Worm (Caenorhabditis elegans) whole organism, L4 larva: ENCODE measurements around the gene F35B3.3.

Source experiments
- D1046.2 ChIP-seq: fragments of 200-800 bp; sonication (Bioruptor generic); IDR thresholded peaks from 2 replicates; pipeline ENCODE4 v1.3.6; 2022; ENCODE audit warnings: missing genetic modification characterization, missing compliant biosample characterization
- F37D6.2 ChIP-seq: sonication (generic microtip); optimal IDR thresholded peaks from 2 replicates; lab custom pipeline; 2016; ENCODE audit warnings: mild to moderate bottlenecking, missing genetic modification characterization, missing compliant biosample characterization
- F44E2.7 ChIP-seq: fragments of 200-800 bp; sonication (Bioruptor generic); IDR thresholded peaks from 2 replicates; pipeline ENCODE4 v2.1.2; 2022; ENCODE audit warnings: missing genetic modification characterization, missing compliant biosample characterization
- Y75B8A.6 ChIP-seq: fragments of 200-800 bp; sonication (Bioruptor generic); IDR thresholded peaks from 2 replicates; pipeline ENCODE4 v1.3.6; 2022; ENCODE audit warnings: missing genetic modification reagents, missing genetic modification characterization, missing compliant biosample characterization
- ZK337.2 ChIP-seq: fragments of 200-800 bp; sonication (Bioruptor generic); IDR thresholded peaks from 2 replicates; pipeline ENCODE4 v1.3.6; 2022; ENCODE audit warnings: missing genetic modification reagents, missing genetic modification characterization, missing compliant biosample characterization
- ZK546.5 ChIP-seq, 2 experiments: sonication (generic microtip); optimal IDR thresholded peaks; 2 replicates each; lab custom pipeline; 2017; ENCODE audit warnings: missing biosample characterization in 2 of 2, missing genetic modification characterization in 2 of 2
- aha-1 ChIP-seq: fragments of 150-350 bp; peaks from one replicate; lab custom pipeline; 2014; ENCODE audit warnings: missing biosample characterization, missing genetic modification characterization
- ceh-20 ChIP-seq: fragments of 200-800 bp; sonication (Bioruptor generic); IDR thresholded peaks from 2 replicates; pipeline ENCODE4 v1.3.6; 2022; ENCODE audit warnings: missing genetic modification reagents, missing genetic modification characterization, missing compliant biosample characterization
- ceh-32 ChIP-seq: sonication (generic microtip); optimal IDR thresholded peaks from 2 replicates; lab custom pipeline; 2016; ENCODE audit warnings: mild to moderate bottlenecking, missing genetic modification characterization, missing compliant biosample characterization; ENCODE audit not compliant: poor library complexity
- ceh-44 ChIP-seq: fragments of 200-800 bp; sonication (Bioruptor generic); IDR thresholded peaks from 2 replicates; pipeline ENCODE4 v1.3.6; 2022; ENCODE audit warnings: missing genetic modification reagents, missing genetic modification characterization, missing compliant biosample characterization
- daf-16 ChIP-seq, 3 experiments: sonication (generic microtip); optimal IDR thresholded peaks; 2 replicates each; lab custom pipeline; 2016 to 2017; ENCODE audit warnings: missing genetic modification characterization in 3 of 3, missing genetic modification reagents in 3 of 3, mild to moderate bottlenecking in 2 of 3, missing compliant biosample characterization in 2 of 3, missing biosample characterization in 1 of 3, moderate library complexity in 1 of 3
- dmd-9 ChIP-seq: fragments of 200-800 bp; sonication (Bioruptor generic); IDR thresholded peaks from 2 replicates; pipeline ENCODE4 v1.3.6; 2022; ENCODE audit warnings: missing genetic modification reagents, missing genetic modification characterization, missing compliant biosample characterization
- dpl-1 ChIP-seq: fragments of 150-350 bp; optimal IDR thresholded peaks from 2 replicates; lab custom pipeline; 2014; ENCODE audit warnings: missing biosample characterization, missing genetic modification reagents, missing genetic modification characterization
- egl-27 ChIP-seq: sonication (generic microtip); optimal IDR thresholded peaks from 3 replicates; lab custom pipeline; 2017; ENCODE audit warnings: missing biosample characterization, missing genetic modification reagents, missing genetic modification characterization
- fos-1 ChIP-seq: fragments of 150-350 bp; optimal IDR thresholded peaks from 2 replicates; lab custom pipeline; 2014; ENCODE audit warnings: missing biosample characterization, missing genetic modification characterization
- hlh-11 ChIP-seq: fragments of 200-800 bp; sonication (Bioruptor generic); optimal IDR thresholded peaks from 2 replicates; lab custom pipeline; 2018; ENCODE audit warnings: mild to moderate bottlenecking, missing genetic modification characterization, missing compliant biosample characterization
- hlh-30 ChIP-seq: sonication (generic microtip); optimal IDR thresholded peaks from 2 replicates; lab custom pipeline; 2017; ENCODE audit warnings: antibody characterized with exemption, mild to moderate bottlenecking, missing genetic modification characterization, missing compliant biosample characterization; ENCODE audit not compliant: insufficient read depth
- jun-1 ChIP-seq: fragments of 150-350 bp; optimal IDR thresholded peaks from 2 replicates; lab custom pipeline; 2014; ENCODE audit warnings: missing biosample characterization, missing genetic modification reagents, missing genetic modification characterization
- lim-7 ChIP-seq: fragments of 200-800 bp; sonication (Bioruptor generic); IDR thresholded peaks from 2 replicates; pipeline ENCODE4 v1.3.6; 2022; ENCODE audit warnings: missing genetic modification characterization, missing compliant biosample characterization
- lin-15B ChIP-seq: fragments of 150-350 bp; sonication (generic microtip); optimal IDR thresholded peaks from 3 replicates; lab custom pipeline; 2014; ENCODE audit warnings: missing biosample characterization, missing genetic modification characterization
- madf-9 ChIP-seq: fragments of 200-800 bp; sonication (Bioruptor generic); conservative IDR thresholded peaks from 2 replicates; pipeline ENCODE4 v1.3.6; 2022; ENCODE audit warnings: missing genetic modification reagents, missing genetic modification characterization, missing compliant biosample characterization
- mdl-1 ChIP-seq, 2 experiments: fragments of 150-350 bp in 1 of 2; sonication (generic microtip) in 1 of 2; optimal IDR thresholded peaks; 2 replicates each; lab custom pipeline; 2014 to 2017; ENCODE audit warnings: missing biosample characterization in 2 of 2, missing genetic modification characterization in 2 of 2
- mes-2 ChIP-seq: sonication (generic microtip); optimal IDR thresholded peaks from 2 replicates; lab custom pipeline; 2016; ENCODE audit warnings: missing genotype, mild to moderate bottlenecking, missing genetic modification characterization, missing compliant biosample characterization; ENCODE audit not compliant: poor library complexity, severe bottlenecking
- mxl-2 ChIP-seq: fragments of 200-800 bp; sonication (Bioruptor generic); conservative IDR thresholded peaks from 2 replicates; pipeline ENCODE4 v1.3.6; 2022; ENCODE audit warnings: missing genetic modification reagents, missing genetic modification characterization, missing compliant biosample characterization
- mxl-3 ChIP-seq: fragments of 200-800 bp; sonication (Bioruptor generic); optimal IDR thresholded peaks from 2 replicates; lab custom pipeline; 2018; ENCODE audit warnings: mild to moderate bottlenecking, missing genetic modification characterization, missing compliant biosample characterization
- nhr-11 ChIP-seq: fragments of 150-350 bp; optimal IDR thresholded peaks from 2 replicates; lab custom pipeline; 2014; ENCODE audit warnings: missing biosample characterization, missing genetic modification characterization
- nhr-25 ChIP-seq: sonication (generic microtip); optimal IDR thresholded peaks from 2 replicates; lab custom pipeline; 2017; ENCODE audit warnings: missing genetic modification characterization, mild to moderate bottlenecking, missing compliant biosample characterization, antibody characterized with exemption, moderate library complexity, borderline replicate concordance; ENCODE audit not compliant: insufficient read depth
- nhr-28 ChIP-seq: fragments of 150-350 bp; optimal IDR thresholded peaks from 2 replicates; lab custom pipeline; 2014; ENCODE audit warnings: missing biosample characterization, missing genetic modification characterization
- nhr-42 ChIP-seq: fragments of 200-800 bp; sonication (Bioruptor generic); IDR thresholded peaks from 2 replicates; pipeline ENCODE4 v1.3.6; 2022; ENCODE audit warnings: missing genetic modification characterization, missing compliant biosample characterization
- nhr-48 ChIP-seq: sonication (generic microtip); optimal IDR thresholded peaks from 2 replicates; lab custom pipeline; 2016; ENCODE audit warnings: mild to moderate bottlenecking, missing genetic modification characterization, missing compliant biosample characterization
- nhr-6 ChIP-seq: fragments of 150-350 bp; optimal IDR thresholded peaks from 2 replicates; lab custom pipeline; 2014; ENCODE audit warnings: missing biosample characterization, missing genetic modification characterization
- nhr-76 ChIP-seq: fragments of 150-350 bp; optimal IDR thresholded peaks from 2 replicates; lab custom pipeline; 2014; ENCODE audit warnings: missing biosample characterization, missing genetic modification characterization
- nhr-77 ChIP-seq: fragments of 150-350 bp; optimal IDR thresholded peaks from 2 replicates; lab custom pipeline; 2014; ENCODE audit warnings: missing biosample characterization, missing genetic modification characterization
- pha-4 ChIP-seq, 2 experiments: fragments of 150-350 bp in 1 of 2; fragments of 200-800 bp in 1 of 2; sonication (Bioruptor generic) in 1 of 2; IDR thresholded peaks in 1 of 2; optimal IDR thresholded peaks in 1 of 2; 2 replicates each; pipeline versions ENCODE4 v1.3.6 to Lab custom; 2014 to 2022; ENCODE audit warnings: missing genetic modification characterization in 2 of 2, missing genetic modification reagents in 2 of 2, missing biosample characterization in 1 of 2, missing compliant biosample characterization in 1 of 2
- pqm-1 ChIP-seq: sonication (generic microtip); optimal IDR thresholded peaks from 2 replicates; lab custom pipeline; 2017; ENCODE audit warnings: missing biosample characterization, missing genetic modification characterization
- sdz-12 ChIP-seq: fragments of 200-800 bp; sonication (Bioruptor generic); optimal IDR thresholded peaks from 2 replicates; lab custom pipeline; 2018; ENCODE audit warnings: mild to moderate bottlenecking, missing genetic modification characterization, missing compliant biosample characterization
- unc-130 ChIP-seq: sonication (generic microtip); optimal IDR thresholded peaks from 2 replicates; lab custom pipeline; 2016; ENCODE audit warnings: missing genetic modification reagents, missing genetic modification characterization, missing compliant biosample characterization
- unc-62 ChIP-seq, 3 experiments: fragments of 150-350 bp in 1 of 3; sonication (generic microtip); optimal IDR thresholded peaks in 2 of 3; peaks in 1 of 3; 1 replicate in 1 of 3; 2 replicates in 2 of 3; lab custom pipeline; 2014 to 2017; ENCODE audit warnings: missing biosample characterization in 3 of 3, missing genetic modification characterization in 3 of 3, missing genetic modification reagents in 3 of 3, missing genotype in 1 of 3
- zag-1 ChIP-seq: fragments of 150-350 bp; optimal IDR thresholded peaks from 2 replicates; lab custom pipeline; 2014; ENCODE audit warnings: missing biosample characterization, missing genetic modification characterization
- zfp-3 ChIP-seq: fragments of 200-800 bp; sonication (Bioruptor generic); conservative IDR thresholded peaks from 2 replicates; pipeline ENCODE4 v1.3.6; 2022; ENCODE audit warnings: missing genetic modification reagents, missing genetic modification characterization, missing compliant biosample characterization
- zip-11 ChIP-seq: fragments of 200-800 bp; sonication (Bioruptor generic); IDR thresholded peaks from 2 replicates; pipeline ENCODE4 v1.3.6; 2022; ENCODE audit warnings: missing genetic modification characterization, missing compliant biosample characterization
- ztf-11 ChIP-seq: fragments of 150-350 bp; optimal IDR thresholded peaks from 2 replicates; lab custom pipeline; 2014; ENCODE audit warnings: missing biosample characterization, missing genetic modification characterization

Gene F35B3.3

ce11 chrX:17042946-17043345, 29.7 kb downstream of the F35B3.3 start, which contains the start of gene F35B3.7 (continued):
- no peak for TF ChIP-seq F37D6.2 (tag; lab: Kevin White, UChicago)
- peak; percentile 39 for TF ChIP-seq mxl-3 (GFP tag; lab: Kevin White, UChicago)
- no peak for TF ChIP-seq lim-7 (GFP tag; lab: Robert Waterston, UW)
- TF ChIP-seq unc-130 (GFP tag; lab: Kevin White, UChicago): no peak
- TF ChIP-seq hlh-11 (tag; lab: Kevin White, UChicago): peak; percentile 44
- TF ChIP-seq, all 104 proteins: peak for 6

- TF ChIP-seq nhr-6 (tag; lab: Kevin White, UChicago) (no peak), Y75B8A.6 (GFP tag; lab: Robert Waterston, UW) (no peak), zfp-3 (no peak), ZK337.2 (no peak), F44E2.7 (GFP tag; lab: Robert Waterston, UW) (no peak), mxl-3 (GFP tag; lab: Kevin White, UChicago) (no peak), pha-4 (GFP tag; IDR thresholded peaks at IDR 0.05; lab: Robert Waterston, UW) (no peak), pha-4 (tag; optimal IDR thresholded peaks at IDR 0.05; lab: Kevin White, UChicago) (no peak), egl-27 (no peak), D1046.2 (GFP tag; lab: Robert Waterston, UW) (no peak), madf-9 (no peak), zag-1 (no peak), unc-62 (GFP tag; optimal IDR thresholded peaks at IDR 0.05 in 1 of 2; lab: Kevin White, UChicago) (no peak), unc-62 (tag; optimal IDR thresholded peaks at IDR 0.05; lab: Kevin White, UChicago) (no peak), ztf-11 (tag; lab: Kevin White, UChicago) (no peak), fos-1 (tag; lab: Kevin White, UChicago) (no peak), sdz-12 (GFP tag; lab: Kevin White, UChicago) (no peak), nhr-42 (GFP tag; lab: Robert Waterston, UW) (no peak)
Observed at ce11 chrX:17045529-17045928, 32.3 kb downstream of the F35B3.3 start, which contains the start of gene C30G4.2. Gene C30G4.2, minus strand, starts transcription at chrX:17045629.

- TF ChIP-seq nhr-28 (tag; lab: Kevin White, UChicago) (peak; percentile 56), dmd-9 (GFP tag; lab: Robert Waterston, UW) (no peak), nhr-48 (no peak), daf-16 (GFP tag; optimal IDR thresholded peaks at IDR 0.05; lab: Kevin White, UChicago) (no peak), daf-16 (tag; optimal IDR thresholded peaks at IDR 0.05; lab: Kevin White, UChicago) (no peak), nhr-11 (tag; lab: Kevin White, UChicago) (no peak), zip-11 (GFP tag; lab: Robert Waterston, UW) (no peak), lin-15B (tag; lab: Kevin White, UChicago) (no peak), mxl-2 (GFP tag; lab: Robert Waterston, UW) (no peak), mes-2 (tag; lab: Kevin White, UChicago) (peak; percentile 15), hlh-11 (tag; lab: Kevin White, UChicago) (peak; percentile 35), ZK546.5 (tag; optimal IDR thresholded peaks at IDR 0.05; lab: Kevin White, UChicago) (no peak), dpl-1 (GFP tag; lab: Kevin White, UChicago) (peak; percentile 19), nhr-76 (tag; lab: Kevin White, UChicago) (no peak), pqm-1 (tag; lab: Kevin White, UChicago) (no peak), mdl-1 (tag; optimal IDR thresholded peaks at IDR 0.05; lab: Kevin White, UChicago) (peak in 1 of 2 experiments; percentile 22), hlh-30 (tag; lab: Kevin White, UChicago) (peak; percentile 25), jun-1 (tag; lab: Kevin White, UChicago) (no peak), ceh-20 (GFP tag; lab: Robert Waterston, UW) (no peak), unc-62 (GFP tag; optimal IDR thresholded peaks at IDR 0.05 in 1 of 2; lab: Kevin White, UChicago) (peak in 1 of 2 experiments; percentile 97), unc-62 (tag; optimal IDR thresholded peaks at IDR 0.05; lab: Kevin White, UChicago) (no peak), ceh-44 (GFP tag; lab: Robert Waterston, UW) (no peak), nhr-77 (tag; lab: Kevin White, UChicago) (no peak), ceh-32 (no peak), lim-7 (GFP tag; lab: Robert Waterston, UW) (no peak), aha-1 (tag; lab: Kevin White, UChicago) (peak; percentile 44), nhr-25 (tag; lab: Kevin White, UChicago) (no peak)
Observed at ce11 chrX:17054121-17054520, 40.9 kb downstream of the F35B3.3 start.
